Worm (Caenorhabditis elegans) whole organism, early embryonic: ENCODE measurements around the gene lsy-2.

Experiments used
- aly-1 ChIP-seq: sonication (generic microtip); optimal IDR thresholded peaks from 2 replicates; lab custom pipeline; 2016; ENCODE audit warnings: missing genetic modification characterization, missing compliant biosample characterization
- ama-1 ChIP-seq: fragments of 150-350 bp; optimal IDR thresholded peaks from 2 replicates; lab custom pipeline; 2014
- ceh-13 ChIP-seq: fragments of 200-800 bp; sonication (Bioruptor generic); optimal IDR thresholded peaks from 2 replicates; lab custom pipeline; 2018; ENCODE audit warnings: mild to moderate bottlenecking, missing genetic modification characterization, missing compliant biosample characterization
- flt-1 ChIP-seq: fragments of 200-800 bp; sonication (Bioruptor generic); IDR thresholded peaks from 2 replicates; pipeline ENCODE4 v1.3.6; 2022; ENCODE audit warnings: missing genetic modification characterization, missing compliant biosample characterization
- hnd-1 ChIP-seq: sonication (generic microtip); optimal IDR thresholded peaks from 2 replicates; lab custom pipeline; 2016; ENCODE audit warnings: missing genetic modification characterization, missing compliant biosample characterization
- tra-4 ChIP-seq: sonication (generic microtip); optimal IDR thresholded peaks from 2 replicates; lab custom pipeline; 2017; ENCODE audit warnings: missing genetic modification characterization, missing compliant biosample characterization

DNA sequence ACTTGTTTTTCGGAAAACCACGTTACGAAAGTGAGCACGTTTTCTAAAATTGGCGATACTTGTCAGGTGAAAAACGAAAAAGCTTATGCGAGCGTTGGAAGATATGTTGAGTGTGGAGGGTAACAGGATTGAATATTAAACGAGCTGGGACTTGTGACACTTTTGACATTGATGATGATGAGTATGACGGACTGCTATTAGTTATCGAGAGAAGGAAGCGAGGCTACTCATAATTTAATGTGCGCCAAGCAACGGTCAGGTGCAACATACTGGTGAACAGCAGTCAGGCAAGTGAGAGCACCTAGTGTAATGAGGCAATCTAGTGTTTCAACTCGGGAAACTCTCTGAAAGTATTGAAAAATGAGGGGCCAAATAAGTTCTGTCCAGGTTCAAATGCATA lies 39.3 kb upstream of the lsy-2 start:
- TF ChIP-seq hnd-1 (tag; lab: Kevin White, UChicago) (no peak), ceh-13 (GFP tag; lab: Kevin White, UChicago) (no peak), aly-1 (tag; lab: Kevin White, UChicago) (no peak), ama-1 (lab: Kevin White, UChicago) (no peak), flt-1 (GFP tag; lab: Robert Waterston, UW) (no peak), tra-4 (tag; lab: Kevin White, UChicago) (no peak)
